Worm (Caenorhabditis elegans) whole organism, early embryonic: ENCODE measurements around the gene Y47D7A.9.

Experiments used
- B0310.2 ChIP-seq: sonication (generic microtip); optimal IDR thresholded peaks from 2 replicates; lab custom pipeline; 2016; ENCODE audit warnings: mild to moderate bottlenecking, missing genetic modification characterization, missing compliant biosample characterization
- F13C5.2 ChIP-seq: sonication (generic microtip); optimal IDR thresholded peaks from 2 replicates; lab custom pipeline; 2017; ENCODE audit warnings: mild to moderate bottlenecking, missing genetic modification characterization, inconsistent platforms, missing compliant biosample characterization
- aly-1 ChIP-seq: sonication (generic microtip); optimal IDR thresholded peaks from 2 replicates; lab custom pipeline; 2016; ENCODE audit warnings: missing genetic modification characterization, missing compliant biosample characterization
- ama-1 ChIP-seq: fragments of 150-350 bp; optimal IDR thresholded peaks from 2 replicates; lab custom pipeline; 2014
- ceh-13 ChIP-seq: fragments of 200-800 bp; sonication (Bioruptor generic); optimal IDR thresholded peaks from 2 replicates; lab custom pipeline; 2018; ENCODE audit warnings: mild to moderate bottlenecking, missing genetic modification characterization, missing compliant biosample characterization
- ceh-36 ChIP-seq: sonication (generic microtip); optimal IDR thresholded peaks from 2 replicates; lab custom pipeline; 2016; ENCODE audit warnings: missing genetic modification characterization, inconsistent platforms, missing compliant biosample characterization
- flt-1 ChIP-seq: fragments of 200-800 bp; sonication (Bioruptor generic); IDR thresholded peaks from 2 replicates; pipeline ENCODE4 v1.3.6; 2022; ENCODE audit warnings: missing genetic modification characterization, missing compliant biosample characterization
- hmbx-1 ChIP-seq: sonication (generic microtip); optimal IDR thresholded peaks from 2 replicates; lab custom pipeline; 2016; ENCODE audit warnings: mild to moderate bottlenecking, missing genetic modification characterization, missing compliant biosample characterization
- hmg-4 ChIP-seq: fragments of 200-800 bp; sonication (Bioruptor generic); optimal IDR thresholded peaks from 2 replicates; lab custom pipeline; 2018; ENCODE audit warnings: mild to moderate bottlenecking, missing genetic modification characterization, missing compliant biosample characterization
- pes-1 ChIP-seq: fragments of 200-800 bp; sonication (Bioruptor generic); IDR thresholded peaks from 2 replicates; pipeline ENCODE4 v1.3.6; 2022; ENCODE audit warnings: missing genetic modification reagents, missing genetic modification characterization, missing compliant biosample characterization
- scrt-1 ChIP-seq: fragments of 200-800 bp; sonication (Bioruptor generic); IDR thresholded peaks from 2 replicates; pipeline ENCODE4 v1.3.6; 2022; ENCODE audit warnings: missing genetic modification characterization, missing compliant biosample characterization
- sea-1 ChIP-seq: fragments of 200-800 bp; sonication (Bioruptor generic); conservative IDR thresholded peaks from 2 replicates; pipeline ENCODE4 v1.3.6; 2022; ENCODE audit warnings: missing genetic modification characterization, missing compliant biosample characterization
- tbx-37 ChIP-seq: fragments of 200-800 bp; sonication (Bioruptor generic); conservative IDR thresholded peaks from 2 replicates; pipeline ENCODE4 v1.3.6; 2022; ENCODE audit warnings: missing genetic modification reagents, missing genetic modification characterization, missing compliant biosample characterization
- tra-4 ChIP-seq: sonication (generic microtip); optimal IDR thresholded peaks from 2 replicates; lab custom pipeline; 2017; ENCODE audit warnings: missing genetic modification characterization, missing compliant biosample characterization

DNA sequence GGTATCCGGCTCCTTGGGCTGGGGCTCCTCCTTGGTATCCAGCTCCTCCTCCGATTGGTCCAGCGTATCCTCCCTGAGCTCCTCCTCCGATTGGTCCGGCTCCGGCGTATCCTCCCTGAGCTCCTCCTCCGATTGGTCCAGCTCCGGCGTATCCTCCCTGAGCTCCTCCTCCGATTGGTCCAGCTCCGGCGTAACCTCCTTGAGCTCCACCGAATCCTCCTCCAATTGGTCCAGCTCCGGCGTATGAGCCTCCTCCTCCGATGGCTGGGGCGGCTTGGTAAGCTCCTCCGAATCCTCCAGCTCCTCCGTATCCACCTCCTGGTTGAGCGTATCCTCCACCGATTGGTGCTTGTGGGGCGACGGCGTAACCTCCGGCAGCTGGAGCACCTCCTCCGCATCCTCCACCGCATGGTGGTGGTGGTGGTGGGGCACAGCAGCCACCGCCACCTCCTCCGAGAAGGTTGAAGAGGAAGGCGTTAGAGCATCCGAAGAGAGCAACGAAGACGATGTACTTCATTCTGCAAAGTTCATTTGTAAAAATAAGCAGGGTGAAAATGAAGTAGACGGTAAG lies 11.7 kb upstream of the Y47D7A.9 start, which contains the start of gene Y47D7A.13:
- TF ChIP-seq tbx-37 (no peak), ama-1 (lab: Kevin White, UChicago) (no peak), sea-1 (GFP tag; lab: Robert Waterston, UW) (no peak), hmbx-1 (tag; lab: Kevin White, UChicago) (no peak), ceh-36 (tag; lab: Kevin White, UChicago) (no peak), flt-1 (GFP tag; lab: Robert Waterston, UW) (no peak), pes-1 (no peak), ceh-13 (GFP tag; lab: Kevin White, UChicago) (no peak), F13C5.2 (no peak), aly-1 (tag; lab: Kevin White, UChicago) (no peak), tra-4 (tag; lab: Kevin White, UChicago) (no peak), scrt-1 (GFP tag; lab: Robert Waterston, UW) (no peak), B0310.2 (tag; lab: Kevin White, UChicago) (no peak), hmg-4 (no peak)
